Fruit fly (Drosophila melanogaster) whole organism, larva: ENCODE data around the gene Ntl.
"Not testable (repeated sequence)": the region's sequence is repeated elsewhere in the genome, so short reads cannot be mapped to it uniquely, and the experiment has no call there.

Experiments
- noc ChIP-seq: fragments of 200-800 bp; sonication (Bioruptor generic); optimal IDR thresholded peaks from 3 replicates; lab custom pipeline; 2019; ENCODE audit warnings: missing biosample characterization, mild to moderate bottlenecking, missing genetic modification characterization, moderate library complexity

Ntl gene

dm6 chr2L:7719387-7719786, 8.7 kb downstream of the Ntl start, which contains the start of gene CG13793:
Gene CG13793 (minus strand): TSS chr2L:7719487.
- TF ChIP-seq noc (tag; lab: Kevin White, UChicago) = no peak

- TF ChIP-seq noc (tag; lab: Kevin White, UChicago) = no peak
Observed at dm6 chr2L:7722102-7722501, 11.4 kb downstream of the Ntl start.

- TF ChIP-seq noc (tag; lab: Kevin White, UChicago) = no peak
Observed at dm6 chr2L:7722723-7723122, 12.0 kb downstream of the Ntl start, which contains the start of gene CG13794. Gene CG13794 (minus strand): TSS chr2L:7722823.

- peak; percentile 55 for TF ChIP-seq noc (tag; lab: Kevin White, UChicago)
Observed at dm6 chr2L:7726268-7726997, 15.8 kb downstream of the Ntl start, which contains the start of gene CG13795. Gene CG13795 (minus strand): TSS chr2L:7726298.

- not testable (repeated sequence) for TF ChIP-seq noc (tag; lab: Kevin White, UChicago)
Observed at dm6 chr2L:7732570-7732969, 21.9 kb downstream of the Ntl start, which contains the start of gene CG13796. Gene CG13796 (minus strand): TSS chr2L:7732670.

dm6 chr2L:7738709-7739108, 28.0 kb downstream of the Ntl start, which contains the start of gene CG31904:
Gene CG31904 (minus strand): TSS chr2L:7738809.
- TF ChIP-seq noc (tag; lab: Kevin White, UChicago) = not testable (repeated sequence)

dm6 chr2L:7741437-7741836, 30.8 kb downstream of the Ntl start, which contains the start of gene Acp1:
Gene Acp1 (minus strand): TSS chr2L:7741537.
- TF ChIP-seq noc (tag; lab: Kevin White, UChicago) = no peak

- TF ChIP-seq noc (tag; lab: Kevin White, UChicago) = no peak
Observed at dm6 chr2L:7744208-7744607, 33.5 kb downstream of the Ntl start.

dm6 chr2L:7744739-7745138, 34.1 kb downstream of the Ntl start, which contains the start of gene CG7214:
Gene CG7214 (minus strand): TSS chr2L:7744839.
- no peak for TF ChIP-seq noc (tag; lab: Kevin White, UChicago)

- no peak for TF ChIP-seq noc (tag; lab: Kevin White, UChicago)
Observed at dm6 chr2L:7746975-7747374, 36.3 kb downstream of the Ntl start, which contains the start of gene ATPsynGL. Gene ATPsynGL (plus strand): TSS chr2L:7747275.

dm6 chr2L:7750631-7751161, 40.0 kb downstream of the Ntl start:
- TF ChIP-seq noc (tag; lab: Kevin White, UChicago) = no peak

- no peak for TF ChIP-seq noc (tag; lab: Kevin White, UChicago)
Observed at dm6 chr2L:7753086-7753485, 42.4 kb downstream of the Ntl start, which contains the start of gene CG7203. Gene CG7203 (minus strand): TSS chr2L:7753186.

dm6 chr2L:7753874-7754273, 43.2 kb downstream of the Ntl start, which contains the start of gene CG46025:
Gene CG46025 (plus strand): TSS chr2L:7754174.
- TF ChIP-seq noc (tag; lab: Kevin White, UChicago) = no peak

dm6 chr2L:7754539-7754938, 43.9 kb downstream of the Ntl start:
- TF ChIP-seq noc (tag; lab: Kevin White, UChicago) = no peak

dm6 chr2L:7756835-7757234, 46.2 kb downstream of the Ntl start:
- TF ChIP-seq noc (tag; lab: Kevin White, UChicago) = no peak
